Worm (Caenorhabditis elegans): ENCODE results near the gene tbck-1.

The tbck-1 gene

DNA sequence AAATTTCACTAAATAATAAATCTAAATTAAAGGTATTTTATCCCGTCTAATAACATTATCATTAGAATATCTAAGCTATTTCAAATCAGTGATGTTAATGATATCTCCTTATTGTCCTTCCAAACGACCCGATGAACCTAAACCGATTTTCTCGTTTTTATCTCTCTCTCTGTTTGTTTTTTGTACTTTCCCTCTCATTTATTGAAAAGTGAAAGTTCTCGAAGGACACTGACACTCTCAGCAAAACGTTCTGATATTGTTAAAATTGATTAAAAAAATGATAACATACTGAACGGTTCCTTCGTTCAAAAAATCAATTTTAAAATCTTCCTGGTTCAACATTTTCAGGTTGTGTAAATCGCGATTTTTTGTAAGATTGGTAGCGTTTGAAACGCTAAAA is 47.7 kb downstream of the tbck-1 start, which contains the start of gene F11G11.13:
Gene F11G11.13 (minus strand): TSS at position 89 of the 400 bp plus-strand sequence.
- TF ChIP-seq lsy-2 (tag; optimal IDR thresholded peaks at IDR 0.05) (no peak), fos-1 (tag; optimal IDR thresholded peaks at IDR 0.05) (no peak), unc-39 (tag; optimal IDR thresholded peaks at IDR 0.05) (no peak), ztf-4 (tag; optimal IDR thresholded peaks at IDR 0.05) (no peak), ceh-16 (tag; optimal IDR thresholded peaks at IDR 0.05) (no peak), blmp-1 (tag; optimal IDR thresholded peaks at IDR 0.05; ENCODE audit: insufficient read depth) (peak; percentile 97), dmd-4 (tag; optimal IDR thresholded peaks at IDR 0.05) (no peak), sma-9 (GFP tag; optimal IDR thresholded peaks at IDR 0.05) (peak; percentile 15), sma-9 (tag; optimal IDR thresholded peaks at IDR 0.05) (no peak), sma-3 (GFP tag; optimal IDR thresholded peaks at IDR 0.05) (no peak), nhr-25 (tag; optimal IDR thresholded peaks at IDR 0.05) (peak; percentile 15), nhr-21 (tag; optimal IDR thresholded peaks at IDR 0.05) (peak; percentile 21), R02D3.7 (tag; optimal IDR thresholded peaks at IDR 0.05) (no peak), crh-2 (tag; optimal IDR thresholded peaks at IDR 0.05) (no peak), nhr-10 (tag; optimal IDR thresholded peaks at IDR 0.05) (no peak), sem-4 (tag; optimal IDR thresholded peaks at IDR 0.05) (peak; percentile 33), elt-1 (tag; optimal IDR thresholded peaks at IDR 0.05) (no peak), F13H6.1 (tag; optimal IDR thresholded peaks at IDR 0.05) (no peak), mab-5 (tag; optimal IDR thresholded peaks at IDR 0.05) (no peak), unc-55 (GFP tag; optimal IDR thresholded peaks at IDR 0.05) (no peak), gmeb-1 (tag; optimal IDR thresholded peaks at IDR 0.05) (no peak), skn-1 (tag; optimal IDR thresholded peaks at IDR 0.05) (no peak), peb-1 (tag; optimal IDR thresholded peaks at IDR 0.05) (no peak), elt-3 (tag; optimal IDR thresholded peaks at IDR 0.05) (no peak)

ce11 chrII:4879629-4880028 is 51.3 kb downstream of the tbck-1 start, which contains the start of gene gst-6:
gst-6 (plus strand) TSS chrII:4879891.
- TF ChIP-seq sma-3 (GFP tag; optimal IDR thresholded peaks at IDR 0.05) = no peak
- peak; percentile 61 for TF ChIP-seq fos-1 (tag; optimal IDR thresholded peaks at IDR 0.05)
- no peak for TF ChIP-seq ceh-16 (tag; optimal IDR thresholded peaks at IDR 0.05)
- peak; percentile 46 for TF ChIP-seq skn-1 (tag; optimal IDR thresholded peaks at IDR 0.05)

DNA sequence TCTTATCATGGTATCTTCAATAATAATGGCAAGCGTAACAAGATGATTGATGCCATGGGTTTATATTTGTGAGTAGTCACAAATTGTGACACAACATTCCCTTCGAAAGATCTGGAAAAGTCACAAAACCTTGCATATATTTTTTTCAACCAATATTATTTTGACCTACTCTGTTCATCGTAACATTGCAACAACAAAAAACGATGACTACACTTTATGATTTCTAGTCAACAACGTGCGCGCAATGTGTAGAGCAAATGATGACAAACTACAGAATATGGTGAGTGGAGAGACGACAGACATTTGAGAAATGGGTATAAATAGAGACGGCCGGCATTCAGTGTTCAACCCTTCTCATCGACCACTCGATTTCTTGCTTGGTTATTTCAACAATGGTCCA is 53.4 kb downstream of the tbck-1 start, which contains the start of gene gst-7:
Gene gst-7 (plus strand): TSS at position 336 of the 400 bp plus-strand sequence.
- TF ChIP-seq nhr-129 (tag; optimal IDR thresholded peaks at IDR 0.05) (peak; percentile 26), sma-3 (GFP tag; optimal IDR thresholded peaks at IDR 0.05) (peak; percentile 61), ZK546.5 (tag; optimal IDR thresholded peaks at IDR 0.05) (no peak), unc-55 (GFP tag; optimal IDR thresholded peaks at IDR 0.05) (peak; percentile 15), gmeb-1 (tag; optimal IDR thresholded peaks at IDR 0.05) (peak; percentile 6), C34F6.9 (tag; optimal IDR thresholded peaks at IDR 0.05) (peak; percentile 1), nhr-21 (tag; optimal IDR thresholded peaks at IDR 0.05) (no peak), Y55F3AM.14 (GFP tag; optimal IDR thresholded peaks at IDR 0.05) (no peak), mdl-1 (tag; optimal IDR thresholded peaks at IDR 0.05) (no peak), ceh-82 (tag; optimal IDR thresholded peaks at IDR 0.05) (no peak), sma-9 (GFP tag; optimal IDR thresholded peaks at IDR 0.05) (peak; percentile 75), sma-9 (tag; optimal IDR thresholded peaks at IDR 0.05) (no peak), R02D3.7 (tag; optimal IDR thresholded peaks at IDR 0.05) (no peak), lin-11 (tag; optimal IDR thresholded peaks at IDR 0.05) (no peak), dmd-4 (tag; optimal IDR thresholded peaks at IDR 0.05) (no peak), ztf-4 (tag; optimal IDR thresholded peaks at IDR 0.05) (no peak), nhr-11 (tag; optimal IDR thresholded peaks at IDR 0.05) (no peak), elt-3 (tag; optimal IDR thresholded peaks at IDR 0.05) (no peak), unc-39 (tag; optimal IDR thresholded peaks at IDR 0.05) (no peak), aly-2 (tag; optimal IDR thresholded peaks at IDR 0.05) (no peak), nhr-25 (tag; optimal IDR thresholded peaks at IDR 0.05) (peak; percentile 62), F13H6.1 (tag; optimal IDR thresholded peaks at IDR 0.05) (peak; percentile 23), egl-27 (tag; optimal IDR thresholded peaks at IDR 0.05) (no peak), nhr-10 (tag; optimal IDR thresholded peaks at IDR 0.05) (no peak), mbf-1 (tag; optimal IDR thresholded peaks at IDR 0.05) (no peak), lsy-2 (tag; optimal IDR thresholded peaks at IDR 0.05) (no peak), nhr-23 (tag; optimal IDR thresholded peaks at IDR 0.05) (no peak), nhr-6 (tag; optimal IDR thresholded peaks at IDR 0.05) (no peak), crh-2 (tag; optimal IDR thresholded peaks at IDR 0.05) (peak; percentile 21), ztf-11 (tag; optimal IDR thresholded peaks at IDR 0.05) (no peak), skn-1 (tag; optimal IDR thresholded peaks at IDR 0.05) (peak; percentile 94), fos-1 (tag; optimal IDR thresholded peaks at IDR 0.05) (peak; percentile 64), mab-5 (tag; optimal IDR thresholded peaks at IDR 0.05) (no peak)
